Worm (Caenorhabditis elegans) whole organism, L1 larva: Measurements from ENCODE around the gene T19E7.6.

Experiments used
- C04F5.9 ChIP-seq: sonication (generic microtip); optimal IDR thresholded peaks from 2 replicates; lab custom pipeline; 2016; ENCODE audit warnings: missing genetic modification characterization, missing compliant biosample characterization
- C16A3.4 ChIP-seq: fragments of 150-350 bp; optimal IDR thresholded peaks from 2 replicates; lab custom pipeline; 2014; ENCODE audit warnings: missing biosample characterization, missing genetic modification characterization
- F16B12.6 ChIP-seq: fragments of 150-350 bp; optimal IDR thresholded peaks from 2 replicates; lab custom pipeline; 2014; ENCODE audit warnings: missing biosample characterization, missing genetic modification characterization
- aha-1 ChIP-seq: fragments of 150-350 bp; optimal IDR thresholded peaks from 2 replicates; lab custom pipeline; 2014; ENCODE audit warnings: missing biosample characterization, missing genetic modification characterization
- alr-1 ChIP-seq: fragments of 200-800 bp; sonication (Bioruptor generic); optimal IDR thresholded peaks from 2 replicates; lab custom pipeline; 2018; ENCODE audit warnings: borderline replicate concordance, mild to moderate bottlenecking, missing genetic modification characterization, missing compliant biosample characterization
- blmp-1 ChIP-seq: fragments of 150-350 bp; optimal IDR thresholded peaks from 2 replicates; lab custom pipeline; 2014; ENCODE audit warnings: missing biosample characterization, missing genetic modification characterization
- ceh-8 ChIP-seq: fragments of 200-800 bp; sonication (Bioruptor generic); optimal IDR thresholded peaks from 2 replicates; lab custom pipeline; 2018; ENCODE audit warnings: mild to moderate bottlenecking, missing genetic modification characterization, moderate library complexity, missing compliant biosample characterization
- ceh-88 ChIP-seq: fragments of 200-800 bp; sonication (Bioruptor generic); IDR thresholded peaks from 2 replicates; pipeline ENCODE4 v1.3.6; 2022; ENCODE audit warnings: missing genetic modification characterization, missing compliant biosample characterization
- ces-1 ChIP-seq: fragments of 150-350 bp; optimal IDR thresholded peaks from 2 replicates; lab custom pipeline; 2014; ENCODE audit warnings: missing biosample characterization, missing genetic modification reagents, missing genetic modification characterization
- dpl-1 ChIP-seq, 3 experiments: fragments of 150-350 bp in 2 of 3; sonication (generic microtip) in 1 of 3; optimal IDR thresholded peaks; 2 replicates each; lab custom pipeline; 2014 to 2017; ENCODE audit warnings: missing biosample characterization in 3 of 3, missing genetic modification characterization in 3 of 3, missing genetic modification reagents in 3 of 3
- efl-1 ChIP-seq, 4 experiments: fragments of 150-350 bp; optimal IDR thresholded peaks in 3 of 4; peaks in 1 of 4; 1 replicate in 1 of 4; 2 replicates in 3 of 4; lab custom pipeline; 2014; ENCODE audit warnings: missing biosample characterization in 2 of 4, missing genetic modification characterization in 2 of 4, missing genetic modification reagents in 2 of 4
- elt-2 ChIP-seq: sonication (generic microtip); optimal IDR thresholded peaks from 2 replicates; lab custom pipeline; 2016; ENCODE audit warnings: missing genetic modification characterization, mild to moderate bottlenecking, inconsistent platforms, missing compliant biosample characterization, missing genetic modification reagents
- elt-3 ChIP-seq, 6 experiments: fragments of 150-350 bp in 1 of 6; sonication (generic microtip); optimal IDR thresholded peaks; 2 replicates each; lab custom pipeline; 2017 to 2018; ENCODE audit warnings: missing biosample characterization in 6 of 6, missing genetic modification characterization in 6 of 6, inconsistent platforms in 1 of 6
- fkh-10 ChIP-seq: sonication (generic microtip); optimal IDR thresholded peaks from 2 replicates; lab custom pipeline; 2017; ENCODE audit warnings: missing biosample characterization, missing genetic modification reagents, missing genetic modification characterization
- fkh-4 ChIP-seq: sonication (generic microtip); optimal IDR thresholded peaks from 2 replicates; lab custom pipeline; 2016; ENCODE audit warnings: missing compliant biosample characterization, missing genetic modification characterization, borderline replicate concordance
- fkh-8 ChIP-seq: sonication (generic microtip); optimal IDR thresholded peaks from 2 replicates; lab custom pipeline; 2016; ENCODE audit warnings: mild to moderate bottlenecking, missing genetic modification characterization, missing compliant biosample characterization
- fos-1 ChIP-seq: fragments of 150-350 bp; optimal IDR thresholded peaks from 2 replicates; lab custom pipeline; 2014; ENCODE audit warnings: missing biosample characterization, missing genetic modification characterization
- hlh-17 ChIP-seq: fragments of 200-800 bp; sonication (Bioruptor generic); optimal IDR thresholded peaks from 2 replicates; lab custom pipeline; 2018; ENCODE audit warnings: missing genetic modification characterization, mild to moderate bottlenecking, missing compliant biosample characterization, moderate library complexity, borderline replicate concordance
- hpl-2 ChIP-seq: fragments of 150-350 bp; optimal IDR thresholded peaks from 2 replicates; lab custom pipeline; 2014; ENCODE audit warnings: missing biosample characterization, missing genetic modification reagents, missing genetic modification characterization
- isw-1 ChIP-seq: fragments of 200-800 bp; sonication (Bioruptor generic); IDR thresholded peaks from 2 replicates; pipeline ENCODE4 v1.3.6; 2022; ENCODE audit warnings: missing genetic modification characterization, missing compliant biosample characterization
- lin-14 ChIP-seq: fragments of 200-800 bp; sonication (Bioruptor generic); optimal IDR thresholded peaks from 2 replicates; lab custom pipeline; 2018; ENCODE audit warnings: mild to moderate bottlenecking, missing genetic modification characterization, moderate library complexity, missing compliant biosample characterization
- lin-35 ChIP-seq, 2 experiments: fragments of 150-350 bp; optimal IDR thresholded peaks; 2 replicates each; lab custom pipeline; 2014; ENCODE audit warnings: missing biosample characterization in 2 of 2, missing genetic modification characterization in 2 of 2, missing genetic modification reagents in 2 of 2
- lin-39 ChIP-seq: fragments of 150-350 bp; optimal IDR thresholded peaks from 2 replicates; lab custom pipeline; 2014; ENCODE audit warnings: missing biosample characterization, missing genetic modification reagents, missing genetic modification characterization
- lir-3 ChIP-seq: sonication (generic microtip); optimal IDR thresholded peaks from 2 replicates; lab custom pipeline; 2016; ENCODE audit warnings: mild to moderate bottlenecking, missing genetic modification characterization, moderate library complexity, missing compliant biosample characterization; ENCODE audit not compliant: poor library complexity
- mab-9 ChIP-seq: fragments of 200-800 bp; sonication (Bioruptor generic); IDR thresholded peaks from 2 replicates; pipeline ENCODE4 v1.3.6; 2022; ENCODE audit warnings: missing genetic modification reagents, missing genetic modification characterization, missing compliant biosample characterization
- mep-1 ChIP-seq: fragments of 150-350 bp; optimal IDR thresholded peaks from 2 replicates; lab custom pipeline; 2014; ENCODE audit warnings: missing biosample characterization, missing genetic modification characterization
- nhr-11 ChIP-seq: fragments of 150-350 bp; optimal IDR thresholded peaks from 2 replicates; lab custom pipeline; 2014; ENCODE audit warnings: missing biosample characterization, missing genetic modification characterization
- nhr-12 ChIP-seq: sonication (generic microtip); optimal IDR thresholded peaks from 2 replicates; lab custom pipeline; 2017; ENCODE audit warnings: missing biosample characterization, missing genetic modification characterization
- nhr-19 ChIP-seq: fragments of 200-800 bp; sonication (Bioruptor generic); conservative IDR thresholded peaks from 2 replicates; pipeline ENCODE4 v1.3.6; 2022; ENCODE audit warnings: missing genetic modification characterization, missing compliant biosample characterization
- nhr-20 ChIP-seq: sonication (generic microtip); optimal IDR thresholded peaks from 2 replicates; lab custom pipeline; 2016; ENCODE audit warnings: mild to moderate bottlenecking, missing genetic modification characterization, missing compliant biosample characterization
- nhr-28 ChIP-seq: fragments of 150-350 bp; optimal IDR thresholded peaks from 2 replicates; lab custom pipeline; 2014; ENCODE audit warnings: missing biosample characterization, missing genetic modification characterization
- nhr-47 ChIP-seq: sonication (generic microtip); optimal IDR thresholded peaks from 2 replicates; lab custom pipeline; 2016; ENCODE audit warnings: mild to moderate bottlenecking, missing genetic modification characterization, moderate library complexity, missing compliant biosample characterization
- nhr-71 ChIP-seq: sonication (generic microtip); optimal IDR thresholded peaks from 2 replicates; lab custom pipeline; 2016; ENCODE audit warnings: mild to moderate bottlenecking, missing genetic modification characterization, moderate library complexity, missing compliant biosample characterization
- nhr-77 ChIP-seq: fragments of 150-350 bp; optimal IDR thresholded peaks from 2 replicates; lab custom pipeline; 2014; ENCODE audit warnings: missing biosample characterization, missing genetic modification characterization
- nhr-84 ChIP-seq: sonication (generic microtip); optimal IDR thresholded peaks from 2 replicates; lab custom pipeline; 2017; ENCODE audit warnings: missing biosample characterization, missing genetic modification characterization
- pag-3 ChIP-seq: sonication (generic microtip); optimal IDR thresholded peaks from 2 replicates; lab custom pipeline; 2017; ENCODE audit warnings: missing genetic modification characterization, mild to moderate bottlenecking, missing compliant biosample characterization, antibody characterized with exemption, borderline replicate concordance; ENCODE audit not compliant: insufficient read depth
- pax-3 ChIP-seq: fragments of 200-800 bp; sonication (Bioruptor generic); optimal IDR thresholded peaks from 2 replicates; lab custom pipeline; 2018; ENCODE audit warnings: mild to moderate bottlenecking, missing genetic modification characterization, moderate library complexity, missing compliant biosample characterization
- pqm-1 ChIP-seq: sonication (generic microtip); optimal IDR thresholded peaks from 3 replicates; lab custom pipeline; 2017; ENCODE audit warnings: missing biosample characterization, missing genetic modification characterization
- skn-1 ChIP-seq: fragments of 150-350 bp; optimal IDR thresholded peaks from 2 replicates; lab custom pipeline; 2014; ENCODE audit warnings: missing biosample characterization, missing genetic modification characterization
- snpc-4 ChIP-seq: fragments of 150-350 bp; optimal IDR thresholded peaks from 2 replicates; lab custom pipeline; 2014; ENCODE audit warnings: missing biosample characterization, missing genetic modification characterization
- sptf-1 ChIP-seq: fragments of 150-350 bp; optimal IDR thresholded peaks from 2 replicates; lab custom pipeline; 2014; ENCODE audit warnings: missing biosample characterization, missing genetic modification characterization
- sup-37 ChIP-seq: fragments of 200-800 bp; sonication (Bioruptor generic); optimal IDR thresholded peaks from 2 replicates; lab custom pipeline; 2018; ENCODE audit warnings: mild to moderate bottlenecking, missing genetic modification characterization, missing compliant biosample characterization
- unc-130 ChIP-seq: fragments of 150-350 bp; optimal IDR thresholded peaks from 2 replicates; lab custom pipeline; 2017; ENCODE audit warnings: missing biosample characterization, missing genetic modification characterization, inconsistent platforms
- unc-98 ChIP-seq: fragments of 200-800 bp; sonication (Bioruptor generic); IDR thresholded peaks from 2 replicates; pipeline ENCODE4 v1.3.6; 2022; ENCODE audit warnings: missing genetic modification characterization, missing compliant biosample characterization
- vab-15 ChIP-seq: sonication (generic microtip); optimal IDR thresholded peaks from 2 replicates; lab custom pipeline; 2017; ENCODE audit warnings: missing genotype, mild to moderate bottlenecking, missing genetic modification characterization, missing compliant biosample characterization
- xbp-1 ChIP-seq: sonication (generic microtip); optimal IDR thresholded peaks from 2 replicates; lab custom pipeline; 2016; ENCODE audit warnings: missing genetic modification characterization, missing compliant biosample characterization
- zag-1 ChIP-seq: fragments of 150-350 bp; optimal IDR thresholded peaks from 2 replicates; lab custom pipeline; 2014; ENCODE audit warnings: missing biosample characterization, missing genetic modification characterization
- ztf-11 ChIP-seq, 2 experiments: sonication (generic microtip); optimal IDR thresholded peaks; 2 replicates each; lab custom pipeline; 2016 to 2017; ENCODE audit warnings: missing genetic modification characterization in 2 of 2, missing biosample characterization in 1 of 2, missing compliant biosample characterization in 1 of 2
- ztf-4 ChIP-seq: fragments of 150-350 bp; optimal IDR thresholded peaks from 2 replicates; lab custom pipeline; 2014; ENCODE audit warnings: missing biosample characterization, missing genetic modification characterization

Gene T19E7.6

DNA sequence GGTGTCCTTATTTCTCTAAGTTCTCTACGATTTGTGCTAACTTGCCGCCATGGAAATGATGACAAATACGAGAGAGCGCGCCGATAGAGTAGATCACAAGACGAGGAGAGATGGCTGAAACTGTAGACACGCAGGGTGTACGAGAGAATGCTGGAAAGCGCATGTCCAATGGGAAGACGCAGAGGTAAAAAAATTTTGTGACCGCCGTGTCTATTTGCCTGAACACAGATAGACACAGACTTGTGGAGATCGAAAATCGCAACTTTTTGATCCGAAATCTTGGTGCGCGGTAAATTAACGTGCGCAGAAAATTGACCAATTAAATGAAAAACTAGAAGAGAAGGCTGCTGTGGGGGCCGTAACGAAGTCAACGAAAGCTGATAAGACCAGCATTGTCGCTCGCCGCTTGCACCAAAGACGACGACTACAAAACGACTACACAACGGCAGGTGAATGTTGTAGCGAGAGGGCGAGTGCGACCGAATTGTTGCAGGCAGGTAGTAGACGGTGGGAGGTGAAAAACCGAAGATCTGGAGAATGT, 12.1 kb downstream of the T19E7.6 start (continued):
- no peak for TF ChIP-seq alr-1 (tag; lab: Kevin White, UChicago)
- TF ChIP-seq nhr-84 (tag; lab: Kevin White, UChicago): no peak
- TF ChIP-seq snpc-4 (tag; lab: Kevin White, UChicago): peak; percentile 54
- TF ChIP-seq elt-3 (tag; optimal IDR thresholded peaks at IDR 0.05; lab: Kevin White, UChicago): peak in 3 of 6 experiments; percentile 51 to 83 (median 73)
- TF ChIP-seq mab-9 (GFP tag; lab: Robert Waterston, UW): 0 out of 2 replicates have a peak, but pooled peaks have one; percentile 36
- TF ChIP-seq pag-3 (tag; lab: Kevin White, UChicago): no peak
- peak; percentile 51 for TF ChIP-seq pax-3
- TF ChIP-seq mep-1: peak; percentile 50
- peak; percentile 56; the same call in 1 of the 2 replicates for TF ChIP-seq ceh-88 (GFP tag; lab: Robert Waterston, UW)
- TF ChIP-seq fkh-10 (GFP tag; lab: Kevin White, UChicago): peak; percentile 10
- TF ChIP-seq fkh-8: peak; percentile 83
- TF ChIP-seq vab-15 (tag; lab: Kevin White, UChicago): no peak
- TF ChIP-seq elt-2 (tag; lab: Kevin White, UChicago): no peak
- TF ChIP-seq nhr-47 (tag; lab: Kevin White, UChicago): peak; percentile 87
- no peak for TF ChIP-seq sptf-1
- peak; percentile 96 for TF ChIP-seq lin-14 (GFP tag; lab: Kevin White, UChicago)
- TF ChIP-seq C04F5.9: peak; percentile 16
- peak; percentile 36; the same call in 1 of the 2 replicates for TF ChIP-seq unc-98 (GFP tag; lab: Robert Waterston, UW)
- TF ChIP-seq ces-1 (GFP tag; lab: Kevin White, UChicago): no peak
- peak; percentile 48 for TF ChIP-seq fos-1 (tag; lab: Kevin White, UChicago)
- TF ChIP-seq C16A3.4 (tag; lab: Kevin White, UChicago): peak; percentile 60
- peak; percentile 83 for TF ChIP-seq blmp-1 (tag; lab: Kevin White, UChicago)
- peak; percentile 72 to 81 for TF ChIP-seq efl-1 (optimal IDR thresholded peaks at IDR 0.05; lab: Kevin White, UChicago)
- TF ChIP-seq efl-1 (GFP tag; optimal IDR thresholded peaks at IDR 0.05 in 1 of 2; lab: Kevin White, UChicago): peak; percentile 39 to 93
- no peak for TF ChIP-seq nhr-12 (tag; lab: Kevin White, UChicago)
- no peak for TF ChIP-seq skn-1 (tag; lab: Kevin White, UChicago)
- TF ChIP-seq unc-130 (tag; lab: Kevin White, UChicago): peak; percentile 4
- no peak for TF ChIP-seq ceh-8
- no peak for TF ChIP-seq hlh-17
- TF ChIP-seq ztf-11 (tag; optimal IDR thresholded peaks at IDR 0.05; lab: Kevin White, UChicago): no peak

DNA sequence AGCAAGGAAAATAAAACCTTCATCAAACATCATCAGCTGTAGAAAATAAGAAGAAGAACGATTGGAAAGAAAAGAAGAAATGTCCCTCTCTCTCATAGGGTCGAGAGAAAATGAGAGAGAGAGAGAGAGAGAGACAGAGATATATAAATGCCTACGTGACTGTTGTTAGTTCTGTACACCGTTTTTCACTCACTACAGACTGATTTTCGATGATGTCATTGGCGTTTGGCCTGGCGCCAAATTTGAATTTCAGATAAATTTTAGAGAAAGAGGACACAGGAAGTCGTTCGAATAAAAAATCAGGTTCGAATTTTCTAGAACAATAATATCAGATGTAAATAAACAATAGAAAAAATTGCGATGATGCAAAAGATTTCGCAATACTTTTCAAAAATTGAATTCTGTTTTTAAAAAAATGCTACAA, 13.3 kb downstream of the T19E7.6 start:
- TF ChIP-seq mep-1 (peak; percentile 80), F16B12.6 (no peak), ztf-4 (tag; lab: Kevin White, UChicago) (peak; percentile 21), ceh-88 (GFP tag; lab: Robert Waterston, UW) (no peak), pqm-1 (tag; lab: Kevin White, UChicago) (no peak), fos-1 (tag; lab: Kevin White, UChicago) (no peak), lin-39 (no peak), aha-1 (peak; percentile 93), nhr-20 (tag; lab: Kevin White, UChicago) (peak; percentile 84), xbp-1 (peak; percentile 39), sup-37 (GFP tag; lab: Kevin White, UChicago) (no peak), isw-1 (GFP tag; lab: Robert Waterston, UW) (no peak), dpl-1 (GFP tag; optimal IDR thresholded peaks at IDR 0.05; lab: Kevin White, UChicago) (peak; percentile 60 to 78 (median 75)), nhr-71 (peak; percentile 79), efl-1 (optimal IDR thresholded peaks at IDR 0.05; lab: Kevin White, UChicago) (peak; percentile 30 to 70), efl-1 (GFP tag; optimal IDR thresholded peaks at IDR 0.05 in 1 of 2; lab: Kevin White, UChicago) (peak; percentile 74 to 98), elt-3 (tag; optimal IDR thresholded peaks at IDR 0.05; lab: Kevin White, UChicago) (peak in 2 of 6 experiments; percentile 81 to 82), nhr-28 (peak; percentile 31), nhr-77 (tag; lab: Kevin White, UChicago) (peak; percentile 51), lin-35 (GFP tag; optimal IDR thresholded peaks at IDR 0.05; lab: Kevin White, UChicago) (peak; percentile 73 to 84), nhr-11 (tag; lab: Kevin White, UChicago) (no peak), zag-1 (tag; lab: Kevin White, UChicago) (no peak), lir-3 (tag; lab: Kevin White, UChicago) (no peak), hpl-2 (GFP tag; lab: Kevin White, UChicago) (no peak), blmp-1 (tag; lab: Kevin White, UChicago) (peak; percentile 59), fkh-10 (GFP tag; lab: Kevin White, UChicago) (no peak), fkh-4 (no peak), nhr-19 (peak; percentile 60)
